Fruit fly (Drosophila melanogaster): ENCODE measurements around the gene Atg4a.

The Atg4a gene

DNA sequence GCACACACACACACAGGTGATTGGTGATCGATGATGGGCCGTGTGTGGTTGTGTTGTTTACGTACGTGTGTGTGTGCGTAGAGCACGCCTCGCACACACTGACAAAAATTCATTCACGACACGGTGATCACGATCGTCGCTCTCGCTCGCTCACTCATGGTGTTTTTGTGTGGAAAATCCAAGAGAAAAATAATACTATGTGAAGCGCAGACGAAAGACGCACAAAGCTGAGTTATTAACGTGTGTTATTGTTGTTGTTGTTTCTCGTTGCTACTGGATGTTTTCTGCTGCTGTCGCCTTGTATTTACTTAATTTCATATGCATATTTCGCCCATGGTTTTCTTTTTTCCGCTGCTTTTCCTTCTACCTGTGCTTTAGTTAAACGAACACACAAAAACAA lies 3.7 kb upstream of the Atg4a start:
- peak; percentile 40 for TF ChIP-seq CG8478 (optimal IDR thresholded peaks at IDR 0.05)
- no peak for TF ChIP-seq pan (optimal IDR thresholded peaks at IDR 0.05)

dm6 chr2L:1077469-1077993 lies 3.2 kb upstream of the Atg4a start, which contains the start of the genes S and ast:
Gene S (minus strand): TSS chr2L:1077815.
Gene ast (plus strand): TSS chr2L:1077948.
- TF ChIP-seq CG8478 (optimal IDR thresholded peaks at IDR 0.05), result no peak
- no peak for TF ChIP-seq EcR (GFP tag; optimal IDR thresholded peaks at IDR 0.05)
- TF ChIP-seq pan (optimal IDR thresholded peaks at IDR 0.05), result no peak
- no peak for TF ChIP-seq usp (GFP tag; optimal IDR thresholded peaks at IDR 0.05)
- no peak for TF ChIP-seq psq (optimal IDR thresholded peaks at IDR 0.05)
- no peak for TF ChIP-seq Dll (optimal IDR thresholded peaks at IDR 0.05)

- TF ChIP-seq CG8478 (optimal IDR thresholded peaks at IDR 0.05), result no peak
- TF ChIP-seq usp (GFP tag; optimal IDR thresholded peaks at IDR 0.05), result no peak
- TF ChIP-seq Dll (optimal IDR thresholded peaks at IDR 0.05), result no peak
- TF ChIP-seq EcR (GFP tag; optimal IDR thresholded peaks at IDR 0.05), result no peak
- TF ChIP-seq psq (optimal IDR thresholded peaks at IDR 0.05), result no peak
- TF ChIP-seq pan (optimal IDR thresholded peaks at IDR 0.05), result no peak
Observed at dm6 chr2L:1082668-1083067, 2.0 kb downstream of the Atg4a start.

DNA sequence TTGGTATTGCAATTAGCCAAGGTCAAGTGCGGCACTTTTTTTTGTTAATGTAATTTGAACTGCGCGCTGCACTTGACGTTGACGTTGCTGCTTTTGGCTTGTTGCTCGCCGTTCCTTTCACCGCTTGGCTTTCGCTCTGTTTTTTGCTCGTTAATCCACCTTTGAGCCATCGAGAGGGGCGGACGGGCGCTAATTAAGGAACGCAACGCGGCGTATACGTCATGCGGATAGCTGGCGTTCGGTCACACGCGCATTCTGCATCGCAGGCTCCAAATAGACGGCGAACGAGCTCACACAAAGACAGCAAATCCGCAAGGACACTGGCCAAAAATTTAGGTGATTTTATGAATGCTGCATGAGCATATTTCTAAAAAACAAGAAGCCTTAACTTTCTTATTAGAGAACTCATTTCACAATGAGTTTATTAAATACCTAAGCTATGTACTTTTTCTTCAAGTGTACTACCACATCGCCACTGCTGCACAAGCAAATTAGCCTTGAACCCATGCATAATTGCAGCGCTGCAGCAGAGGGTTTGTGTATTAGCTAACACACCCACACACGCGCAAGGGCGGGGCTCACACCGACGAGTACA lies 5.7 kb downstream of the Atg4a start:
- TF ChIP-seq CG8478 (optimal IDR thresholded peaks at IDR 0.05), result no peak
- TF ChIP-seq Dll (optimal IDR thresholded peaks at IDR 0.05), result no peak
- no peak for TF ChIP-seq pan (optimal IDR thresholded peaks at IDR 0.05)
- no peak for TF ChIP-seq usp (GFP tag; optimal IDR thresholded peaks at IDR 0.05)
- TF ChIP-seq EcR (GFP tag; optimal IDR thresholded peaks at IDR 0.05), result no peak
- TF ChIP-seq psq (optimal IDR thresholded peaks at IDR 0.05), result no peak

DNA sequence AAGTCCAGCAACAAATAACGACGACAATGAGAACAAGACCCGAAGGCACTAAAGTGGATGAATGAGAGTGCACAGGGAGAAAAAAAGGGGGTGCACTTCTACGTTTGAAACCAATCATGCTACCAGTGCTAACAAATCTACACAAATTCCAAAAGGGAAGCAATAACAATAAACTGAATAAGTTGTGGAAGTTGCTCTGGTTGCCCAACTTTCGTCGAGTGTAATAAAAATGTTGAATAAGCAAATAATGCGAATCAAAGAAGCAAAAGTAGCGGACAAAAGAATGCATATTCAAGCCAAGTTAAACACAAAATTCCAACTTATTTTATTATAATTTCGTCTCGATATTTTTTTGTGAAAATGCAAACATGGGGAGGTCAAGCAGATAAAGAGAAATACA lies 11.0 kb downstream of the Atg4a start:
- no peak for TF ChIP-seq Dll (optimal IDR thresholded peaks at IDR 0.05)
- TF ChIP-seq pan (optimal IDR thresholded peaks at IDR 0.05), result no peak
- no peak for TF ChIP-seq CG8478 (optimal IDR thresholded peaks at IDR 0.05)
- no peak for TF ChIP-seq psq (optimal IDR thresholded peaks at IDR 0.05)
- TF ChIP-seq EcR (GFP tag; optimal IDR thresholded peaks at IDR 0.05), result no peak
- TF ChIP-seq usp (GFP tag; optimal IDR thresholded peaks at IDR 0.05), result no peak

DNA sequence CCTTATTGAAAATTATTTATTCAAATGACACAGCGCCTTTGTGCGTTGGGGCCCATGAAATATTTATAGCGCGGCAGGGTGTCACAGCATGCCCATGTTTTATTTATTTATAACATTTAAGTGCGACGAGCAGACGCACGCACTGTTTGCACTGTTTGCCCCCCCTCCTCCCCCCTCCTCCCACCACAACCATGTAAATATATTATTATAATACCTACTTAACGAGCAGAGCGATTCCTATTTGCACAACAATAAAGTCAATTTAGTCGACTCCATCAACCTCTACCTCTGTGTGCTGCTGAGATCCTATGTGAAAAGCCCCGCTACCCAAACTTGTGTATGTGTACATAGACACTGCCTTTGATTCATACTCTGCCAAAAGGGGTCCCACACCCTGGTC lies 14.0 kb downstream of the Atg4a start:
- TF ChIP-seq EcR (GFP tag; optimal IDR thresholded peaks at IDR 0.05), result no peak
- no peak for TF ChIP-seq usp (GFP tag; optimal IDR thresholded peaks at IDR 0.05)
- no peak for TF ChIP-seq pan (optimal IDR thresholded peaks at IDR 0.05)
- TF ChIP-seq Dll (optimal IDR thresholded peaks at IDR 0.05), result no peak
- no peak for TF ChIP-seq psq (optimal IDR thresholded peaks at IDR 0.05)
- no peak for TF ChIP-seq CG8478 (optimal IDR thresholded peaks at IDR 0.05)

dm6 chr2L:1095450-1095849 lies 14.7 kb downstream of the Atg4a start:
- TF ChIP-seq Dll (optimal IDR thresholded peaks at IDR 0.05), result no peak
- no peak for TF ChIP-seq EcR (GFP tag; optimal IDR thresholded peaks at IDR 0.05)
- TF ChIP-seq psq (optimal IDR thresholded peaks at IDR 0.05), result no peak
- TF ChIP-seq pan (optimal IDR thresholded peaks at IDR 0.05), result no peak
- TF ChIP-seq CG8478 (optimal IDR thresholded peaks at IDR 0.05), result no peak
- no peak for TF ChIP-seq usp (GFP tag; optimal IDR thresholded peaks at IDR 0.05)

dm6 chr2L:1102349-1102748 lies 21.6 kb downstream of the Atg4a start, which contains the start of gene CG4629:
Gene CG4629 (minus strand): TSS chr2L:1102504.
- TF ChIP-seq usp (GFP tag; optimal IDR thresholded peaks at IDR 0.05) (no peak), Dll (optimal IDR thresholded peaks at IDR 0.05) (peak; percentile 23)

dm6 chr2L:1108029-1108688 lies 27.4 kb downstream of the Atg4a start, which contains the start of the genes PolrMT and CG14339:
Gene PolrMT (minus strand): TSS chr2L:1108373.
Gene CG14339 (plus strand): TSS chr2L:1108540.
- no peak for TF ChIP-seq pan (optimal IDR thresholded peaks at IDR 0.05)
- TF ChIP-seq Dll (optimal IDR thresholded peaks at IDR 0.05), result peak; percentile 0

DNA sequence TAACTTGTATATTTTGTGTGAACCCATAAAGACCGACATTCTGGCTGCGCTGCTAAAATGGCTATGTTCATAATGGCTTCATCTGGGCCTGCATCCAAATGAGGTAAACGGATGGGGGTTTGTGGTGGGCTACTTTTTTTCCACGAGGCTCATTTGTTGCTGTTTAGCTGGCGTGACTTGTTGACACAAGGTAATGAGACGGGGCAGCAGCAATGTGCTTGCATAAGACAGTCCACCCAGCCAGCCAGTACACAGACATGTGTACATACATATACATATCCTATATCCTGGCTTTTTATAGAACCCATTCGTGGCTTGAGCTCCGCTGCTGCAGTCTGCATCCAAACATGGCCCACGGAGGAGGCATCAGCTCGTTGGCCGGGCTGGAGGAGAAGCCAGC lies 31.9 kb downstream of the Atg4a start, which contains the start of gene CG14340:
CG14340 (plus strand) TSS at position 301 of the 400 bp plus-strand sequence.
- TF ChIP-seq Dll (optimal IDR thresholded peaks at IDR 0.05) (no peak), CG8478 (optimal IDR thresholded peaks at IDR 0.05) (no peak), psq (optimal IDR thresholded peaks at IDR 0.05) (no peak), pan (optimal IDR thresholded peaks at IDR 0.05) (no peak), EcR (GFP tag; optimal IDR thresholded peaks at IDR 0.05) (no peak), usp (GFP tag; optimal IDR thresholded peaks at IDR 0.05) (no peak)

dm6 chr2L:1114230-1114629 lies 33.5 kb downstream of the Atg4a start:
- TF ChIP-seq EcR (GFP tag; optimal IDR thresholded peaks at IDR 0.05) (no peak), pan (optimal IDR thresholded peaks at IDR 0.05) (no peak), usp (GFP tag; optimal IDR thresholded peaks at IDR 0.05) (no peak), CG8478 (optimal IDR thresholded peaks at IDR 0.05) (no peak), psq (optimal IDR thresholded peaks at IDR 0.05) (no peak)

dm6 chr2L:1116661-1117322 lies 36.1 kb downstream of the Atg4a start:
- TF ChIP-seq usp (GFP tag; optimal IDR thresholded peaks at IDR 0.05), result no peak
- no peak for TF ChIP-seq pan (optimal IDR thresholded peaks at IDR 0.05)
- TF ChIP-seq CG8478 (optimal IDR thresholded peaks at IDR 0.05), result no peak
- TF ChIP-seq psq (optimal IDR thresholded peaks at IDR 0.05), result no peak
- TF ChIP-seq Dll (optimal IDR thresholded peaks at IDR 0.05), result no peak
- no peak for TF ChIP-seq EcR (GFP tag; optimal IDR thresholded peaks at IDR 0.05)

Data from whole organism.